Fruit fly (Drosophila melanogaster) whole organism, wandering third instar larva: ENCODE data around the gene Ref1.
A peak's percentile ranks its signal among the peaks of the same experiment; 100 is the strongest.

ENCODE experiments used
- CG9705 ChIP-seq: fragments of 200-800 bp; sonication (Bioruptor generic); optimal IDR thresholded peaks from 2 replicates; lab custom pipeline; 2018; ENCODE audit warnings: missing biosample characterization, mild to moderate bottlenecking, missing genetic modification characterization
- Dfd ChIP-seq: fragments of >200 bp; optimal IDR thresholded peaks from 2 replicates; lab custom pipeline; 2017; ENCODE audit warnings: missing biosample characterization, missing genetic modification characterization
- GATAd ChIP-seq: sonication (Bioruptor generic); optimal IDR thresholded peaks from 2 replicates; lab custom pipeline; 2016; ENCODE audit warnings: missing biosample characterization, missing genetic modification characterization
- HLH106 ChIP-seq: fragments of 200-800 bp; optimal IDR thresholded peaks from 3 replicates; lab custom pipeline; 2019; ENCODE audit warnings: missing biosample characterization, mild to moderate bottlenecking, missing genetic modification characterization, moderate library complexity
- Hnf4 ChIP-seq: fragments of 200-800 bp; sonication (Bioruptor generic); optimal IDR thresholded peaks from 2 replicates; lab custom pipeline; 2016; ENCODE audit warnings: missing biosample characterization, mild to moderate bottlenecking, missing genetic modification characterization
- Hr78 ChIP-seq: fragments of >200 bp; optimal IDR thresholded peaks from 2 replicates; lab custom pipeline; 2017; ENCODE audit warnings: missing biosample characterization, missing genetic modification characterization
- Hr83 ChIP-seq: fragments of 200-300 bp; sonication (Bioruptor generic); optimal IDR thresholded peaks from 2 replicates; lab custom pipeline; 2016; ENCODE audit warnings: missing biosample characterization, mild to moderate bottlenecking, missing genetic modification characterization, moderate library complexity; ENCODE audit not compliant: poor library complexity, severe bottlenecking
- Mio ChIP-seq: sonication (Bioruptor generic); optimal IDR thresholded peaks from 2 replicates; lab custom pipeline; 2016; ENCODE audit warnings: missing biosample characterization, missing genetic modification characterization
- Myc ChIP-seq: fragments of >200 bp; optimal IDR thresholded peaks from 2 replicates; lab custom pipeline; 2017
- N ChIP-seq: fragments of >200 bp; optimal IDR thresholded peaks from 2 replicates; lab custom pipeline; 2018; ENCODE audit warnings: missing biosample characterization, missing external identifiers, missing genetic modification characterization
- Rel ChIP-seq, 2 experiments: fragments of 200-800 bp; sonication (Bioruptor generic) in 1 of 2; optimal IDR thresholded peaks; 2 replicates in 1 of 2; 3 replicates in 1 of 2; lab custom pipeline; 2016 to 2019; ENCODE audit warnings: mild to moderate bottlenecking in 2 of 2, missing biosample characterization in 2 of 2, missing genetic modification characterization in 2 of 2, moderate library complexity in 1 of 2
- Sp1 ChIP-seq: fragments of 200-800 bp; sonication (Bioruptor generic); optimal IDR thresholded peaks from 3 replicates; lab custom pipeline; 2019; ENCODE audit warnings: missing biosample characterization, mild to moderate bottlenecking, missing genetic modification characterization, moderate library complexity
- Vsx2 ChIP-seq: fragments of 200-300, 225-300 bp; sonication (Bioruptor generic); optimal IDR thresholded peaks from 2 replicates; lab custom pipeline; 2018; ENCODE audit warnings: missing biosample characterization, missing genetic modification characterization; ENCODE audit not compliant: partially characterized antibody
- br ChIP-seq: fragments of 200-800 bp; sonication (Bioruptor generic); optimal IDR thresholded peaks from 2 replicates; lab custom pipeline; 2016; ENCODE audit warnings: missing biosample characterization, missing genetic modification characterization
- brk ChIP-seq: fragments of 200-800 bp; sonication (Bioruptor generic); optimal IDR thresholded peaks from 2 replicates; lab custom pipeline; 2016; ENCODE audit warnings: missing biosample characterization, mild to moderate bottlenecking, missing genetic modification characterization
- dl ChIP-seq, 2 experiments: fragments of 175-275, 200-275 bp in 1 of 2; fragments of 200-275 bp in 1 of 2; sonication (Bioruptor generic); optimal IDR thresholded peaks; lab custom pipeline; 2018; ENCODE audit warnings: mild to moderate bottlenecking in 2 of 2, missing biosample characterization in 2 of 2, missing genetic modification characterization in 2 of 2, moderate library complexity in 2 of 2; ENCODE audit not compliant: partially characterized antibody in 2 of 2, insufficient read depth in 1 of 2
- dmrt93B ChIP-seq: fragments of 200-800 bp; sonication (Bioruptor generic); optimal IDR thresholded peaks from 2 replicates; lab custom pipeline; 2018; ENCODE audit warnings: missing biosample characterization, mild to moderate bottlenecking, missing genetic modification characterization
- dsf ChIP-seq: sonication (Bioruptor generic); optimal IDR thresholded peaks from 2 replicates; lab custom pipeline; 2016; ENCODE audit warnings: missing biosample characterization, missing genetic modification characterization, borderline replicate concordance
- ey ChIP-seq: fragments of 200-800 bp; sonication (Bioruptor generic); optimal IDR thresholded peaks from 2 replicates; lab custom pipeline; 2016; ENCODE audit warnings: missing biosample characterization, missing genetic modification characterization
- foxo ChIP-seq, 2 experiments: fragments of 200-800 bp; sonication (Bioruptor generic); optimal IDR thresholded peaks; 2 replicates in 1 of 2; 3 replicates in 1 of 2; lab custom pipeline; 2016 to 2017; ENCODE audit warnings: missing biosample characterization in 2 of 2, missing genetic modification characterization in 2 of 2
- fru ChIP-seq: fragments of 200-800 bp; sonication (Bioruptor generic); optimal IDR thresholded peaks from 3 replicates; lab custom pipeline; 2016; ENCODE audit warnings: missing biosample characterization, mild to moderate bottlenecking, missing genetic modification characterization
- h ChIP-seq: fragments of 200-800 bp; sonication (Bioruptor generic); optimal IDR thresholded peaks from 3 replicates; lab custom pipeline; 2016; ENCODE audit warnings: missing biosample characterization, mild to moderate bottlenecking, missing genetic modification characterization
- jim ChIP-seq: fragments of 175-275, 200-325 bp; sonication (Bioruptor generic); optimal IDR thresholded peaks from 2 replicates; lab custom pipeline; 2016; ENCODE audit warnings: missing biosample characterization, mild to moderate bottlenecking, missing genetic modification characterization
- lola ChIP-seq: fragments of >200 bp; optimal IDR thresholded peaks from 2 replicates; lab custom pipeline; 2017; ENCODE audit warnings: missing biosample characterization, missing genetic modification characterization
- rgr ChIP-seq: fragments of 200-800 bp; sonication (Bioruptor generic); optimal IDR thresholded peaks from 3 replicates; lab custom pipeline; 2016; ENCODE audit warnings: missing biosample characterization, mild to moderate bottlenecking, missing genetic modification characterization
- sage ChIP-seq: fragments of 200-800 bp; sonication (Bioruptor generic); optimal IDR thresholded peaks from 2 replicates; lab custom pipeline; 2016; ENCODE audit warnings: missing biosample characterization, mild to moderate bottlenecking, missing genetic modification characterization
- sv ChIP-seq: fragments of 200-800 bp; sonication (Bioruptor generic); optimal IDR thresholded peaks from 3 replicates; lab custom pipeline; 2016; ENCODE audit warnings: missing biosample characterization, missing genetic modification characterization
- usp ChIP-seq: fragments of >200 bp; optimal IDR thresholded peaks from 2 replicates; lab custom pipeline; 2017; ENCODE audit warnings: missing biosample characterization, missing genetic modification characterization
- woc ChIP-seq: sonication (Bioruptor generic); optimal IDR thresholded peaks from 2 replicates; lab custom pipeline; 2016; ENCODE audit warnings: missing biosample characterization, mild to moderate bottlenecking, missing genetic modification characterization

Ref1 gene

dm6 chr3R:7086377-7087200, 6.4 kb upstream of the Ref1 start, which contains the start of gene alphaTub84B (continued):
- no peak for TF ChIP-seq Vsx2
- TF ChIP-seq Hr78 (GFP tag; lab: Kevin White, UChicago): no peak
- peak; percentile 78 for TF ChIP-seq br (GFP tag; lab: Kevin White, UChicago)
- TF ChIP-seq h: peak; percentile 86
- TF ChIP-seq woc (GFP tag; lab: Kevin White, UChicago): peak; percentile 42
- TF ChIP-seq rgr (GFP tag; lab: Kevin White, UChicago): peak; percentile 74
- TF ChIP-seq dl (GFP tag; optimal IDR thresholded peaks at IDR 0.05; lab: Kevin White, UChicago; ENCODE audit: insufficient read depth in 1 of 2, partially characterized antibody in 2 of 2): peak; percentile 9 to 27
- peak; percentile 84 for TF ChIP-seq jim (GFP tag; lab: Kevin White, UChicago)
- no peak for TF ChIP-seq usp (GFP tag; lab: Kevin White, UChicago)

DNA sequence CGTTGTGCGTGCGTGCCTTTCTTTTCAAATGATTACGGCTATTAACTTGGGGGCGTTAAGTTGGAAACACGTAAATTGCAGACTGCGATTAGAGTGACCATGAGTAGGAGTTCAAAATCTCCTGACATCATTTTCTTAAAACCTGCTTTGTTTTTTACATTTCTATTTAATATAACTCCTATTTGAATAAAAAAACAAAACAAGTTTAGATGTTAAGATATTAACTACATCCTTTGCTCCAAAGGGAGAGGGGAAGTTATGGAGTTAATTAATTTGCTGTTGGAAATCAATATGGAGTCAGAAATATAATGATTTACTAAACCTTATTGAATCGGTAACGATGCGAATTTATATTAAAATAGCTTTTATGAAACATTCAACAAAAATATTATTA, 5.8 kb upstream of the Ref1 start, which contains the start of gene Tailor:
Tailor (minus strand) TSS at position 101 of the 394 bp plus-strand sequence.
- no peak for TF ChIP-seq Dfd (GFP tag; lab: Kevin White, UChicago)
- TF ChIP-seq GATAd: no peak
- TF ChIP-seq CG9705: no peak
- no peak for TF ChIP-seq lola
- TF ChIP-seq N (GFP tag; lab: Kevin White, UChicago): no peak
- TF ChIP-seq fru: no peak
- no peak for TF ChIP-seq brk
- TF ChIP-seq HLH106 (tag; lab: Kevin White, UChicago): no peak
- TF ChIP-seq ey (GFP tag; lab: Kevin White, UChicago): no peak

DNA sequence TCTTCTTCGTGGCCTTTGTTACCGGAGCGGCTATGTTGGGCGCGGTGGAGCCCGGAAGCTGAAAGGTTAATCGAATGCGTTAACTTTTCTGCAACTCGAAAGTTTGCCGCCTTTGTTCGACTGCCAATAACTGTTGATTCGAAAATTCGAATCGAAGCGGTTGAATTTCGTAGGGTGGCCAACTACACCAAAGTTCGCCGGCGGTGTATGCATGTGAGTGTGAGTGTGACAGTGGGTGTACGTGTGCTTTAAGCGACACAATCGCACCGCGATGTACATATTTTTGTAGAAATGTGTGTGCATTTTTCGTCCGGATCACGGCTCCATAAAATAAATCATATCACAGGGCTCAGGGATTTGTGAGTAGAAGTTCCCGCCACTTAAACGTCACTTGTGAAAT, 5.3 kb upstream of the Ref1 start:
- TF ChIP-seq Rel (GFP tag; optimal IDR thresholded peaks at IDR 0.05; lab: Kevin White, UChicago) (no peak), Rel (tag; optimal IDR thresholded peaks at IDR 0.05; lab: Kevin White, UChicago) (peak; percentile 44), br (GFP tag; lab: Kevin White, UChicago) (no peak), dmrt93B (GFP tag; lab: Kevin White, UChicago) (no peak)

DNA sequence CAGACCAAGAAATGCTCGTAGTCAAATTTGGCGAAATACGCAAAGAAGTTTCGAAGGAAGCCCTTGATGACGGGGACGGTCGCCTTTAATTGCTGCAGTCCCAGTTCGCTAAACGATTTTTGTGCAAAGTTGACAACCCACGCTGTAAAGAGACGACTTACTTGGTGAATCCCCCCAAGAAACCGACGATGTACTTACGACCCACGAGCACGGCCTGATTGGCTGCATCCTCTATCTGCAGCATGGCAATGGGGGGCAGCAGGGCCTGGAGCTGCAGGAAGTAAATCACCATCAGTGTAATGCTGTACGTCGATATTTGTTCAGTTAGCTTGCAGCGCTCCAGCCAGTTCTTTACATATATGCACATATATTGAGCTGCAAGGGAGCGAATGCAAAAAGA, 3.6 kb upstream of the Ref1 start:
- TF ChIP-seq Rel (GFP tag; optimal IDR thresholded peaks at IDR 0.05; lab: Kevin White, UChicago) (no peak), Rel (tag; optimal IDR thresholded peaks at IDR 0.05; lab: Kevin White, UChicago) (peak; percentile 91), sage (no peak)

DNA sequence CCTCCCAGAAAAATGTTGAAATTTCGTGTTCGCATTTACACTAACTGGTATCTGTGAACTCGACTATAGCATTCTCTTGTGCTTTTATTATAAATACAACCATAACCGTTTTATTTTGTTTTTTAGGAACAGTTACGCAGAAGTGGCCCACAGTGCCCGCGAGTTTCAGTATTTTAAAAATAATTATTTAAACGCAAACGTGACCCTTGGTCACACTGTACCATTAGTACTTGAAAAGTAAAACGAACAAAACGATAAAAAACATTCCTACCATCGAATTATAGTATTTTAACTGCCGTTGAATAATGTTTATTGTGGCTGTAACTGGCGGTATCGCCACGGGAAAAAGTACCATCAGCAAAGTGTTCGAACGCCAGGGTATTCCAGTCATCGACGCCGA, 1.8 kb upstream of the Ref1 start, which contains the start of gene Dpck:
Dpck (plus strand) TSS at position 211 of the 400 bp plus-strand sequence.
- TF ChIP-seq rgr (GFP tag; lab: Kevin White, UChicago) (peak; percentile 19), sage (peak; percentile 47), Hr83 (peak; percentile 23), Mio (peak; percentile 19), HLH106 (tag; lab: Kevin White, UChicago) (peak; percentile 30), Myc (lab: Kevin White, UChicago) (no peak), h (peak; percentile 30), ey (GFP tag; lab: Kevin White, UChicago) (peak; percentile 11), Rel (GFP tag; optimal IDR thresholded peaks at IDR 0.05; lab: Kevin White, UChicago) (no peak), Rel (tag; optimal IDR thresholded peaks at IDR 0.05; lab: Kevin White, UChicago) (peak; percentile 47), sv (GFP tag; lab: Kevin White, UChicago) (no peak), fru (peak; percentile 34), Dfd (GFP tag; lab: Kevin White, UChicago) (no peak), dsf (GFP tag; lab: Kevin White, UChicago) (no peak), Hnf4 (GFP tag; lab: Kevin White, UChicago) (peak; percentile 30), Sp1 (GFP tag; lab: Kevin White, UChicago) (peak; percentile 53), jim (GFP tag; lab: Kevin White, UChicago) (peak; percentile 28), woc (GFP tag; lab: Kevin White, UChicago) (peak; percentile 60), foxo (GFP tag; optimal IDR thresholded peaks at IDR 0.05; lab: Kevin White, UChicago) (peak in 1 of 2 experiments; percentile 20)
